Worm (Caenorhabditis elegans): ENCODE measurements around the gene gcy-4.

ce11 chrII:10346075-10346474, 37.4 kb upstream of the gcy-4 start, which contains the start of gene C07E3.10:
- no peak for TF ChIP-seq lin-13 (GFP tag; optimal IDR thresholded peaks at IDR 0.05)
- no peak for TF ChIP-seq ceh-82 (tag; optimal IDR thresholded peaks at IDR 0.05)
